Fruit fly (Drosophila melanogaster): ENCODE results near the gene knrl.

DNA sequence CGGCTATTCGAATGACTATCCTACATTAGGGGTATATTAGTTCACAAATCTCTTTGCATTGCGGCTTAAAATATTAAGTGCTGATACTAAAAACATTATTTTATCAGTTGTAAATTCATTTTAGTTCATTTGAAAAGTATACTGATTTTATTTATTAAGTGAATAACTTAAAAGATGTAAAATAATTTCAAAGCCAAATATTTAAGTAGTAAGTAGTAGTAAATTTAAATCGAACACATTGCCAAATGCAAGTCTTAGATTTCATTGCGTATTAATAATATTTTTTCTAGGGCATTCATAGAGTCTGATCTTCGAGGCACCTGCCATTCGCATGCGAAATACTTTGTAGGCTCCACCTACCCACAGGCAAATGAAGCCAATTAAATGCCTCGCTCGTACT, 57.8 kb downstream of the knrl start:
- no peak for TF ChIP-seq CG7368 (GFP tag; optimal IDR thresholded peaks at IDR 0.05)
- no peak for TF ChIP-seq eg (GFP tag; IDR thresholded peaks at IDR 0.05)
- TF ChIP-seq Hr39 (GFP tag; optimal IDR thresholded peaks at IDR 0.05): no peak
- peak in 1 of 2 experiments; percentile 47 for TF ChIP-seq salr (GFP tag; optimal IDR thresholded peaks at IDR 0.05)
- TF ChIP-seq CG8632 (GFP tag; optimal IDR thresholded peaks at IDR 0.05): no peak
- no peak for TF ChIP-seq CG6163 (GFP tag; IDR thresholded peaks at IDR 0.05)
